Worm (Caenorhabditis elegans): ENCODE measurements around the gene C23F12.4.

ce11 chrX:9411675-9412074 is 24.5 kb downstream of the C23F12.4 start:
- TF ChIP-seq B0310.2 (tag; optimal IDR thresholded peaks at IDR 0.05) = no peak
- TF ChIP-seq tbx-11 (GFP tag; IDR thresholded peaks at IDR 0.05) = no peak
- no peak for TF ChIP-seq ama-1 (optimal IDR thresholded peaks at IDR 0.05)
- no peak for TF ChIP-seq F13C5.2 (tag; optimal IDR thresholded peaks at IDR 0.05)
- no peak for TF ChIP-seq flt-1 (GFP tag; IDR thresholded peaks at IDR 0.05)
- TF ChIP-seq ceh-36 (tag; optimal IDR thresholded peaks at IDR 0.05) = no peak
- TF ChIP-seq hnd-1 (tag; optimal IDR thresholded peaks at IDR 0.05) = no peak
- no peak for TF ChIP-seq tra-4 (tag; optimal IDR thresholded peaks at IDR 0.05)

All from whole organism, early embryonic.